Worm (Caenorhabditis elegans): Measurements from ENCODE around the gene elt-3.

elt-3 gene

ce11 chrX:13950620-13951152, 16.0 kb downstream of the elt-3 start:
- peak; percentile 25 for TF ChIP-seq sptf-1 (tag; optimal IDR thresholded peaks at IDR 0.05)
- TF ChIP-seq ztf-11 (tag; optimal IDR thresholded peaks at IDR 0.05) = peak; percentile 22
- no peak for TF ChIP-seq lsy-2 (tag; optimal IDR thresholded peaks at IDR 0.05)
- TF ChIP-seq cnd-1 (tag; optimal IDR thresholded peaks at IDR 0.05) = peak; percentile 42
- TF ChIP-seq pha-4 (tag; optimal IDR thresholded peaks at IDR 0.05) = peak; percentile 32
- TF ChIP-seq ham-2 (GFP tag; optimal IDR thresholded peaks at IDR 0.05) = peak; percentile 98
- peak; percentile 3 for TF ChIP-seq lin-13 (tag; optimal IDR thresholded peaks at IDR 0.05)
- TF ChIP-seq unc-62 (GFP tag; optimal IDR thresholded peaks at IDR 0.05) = peak; percentile 30
- TF ChIP-seq mls-2 (tag; optimal IDR thresholded peaks at IDR 0.05) = peak; percentile 11
- peak; percentile 21 for TF ChIP-seq mep-1 (tag; optimal IDR thresholded peaks at IDR 0.05)
- TF ChIP-seq hlh-1 (tag; optimal IDR thresholded peaks at IDR 0.05) = peak; percentile 87
- TF ChIP-seq sem-2 (GFP tag; optimal IDR thresholded peaks at IDR 0.05) = no peak
- no peak for TF ChIP-seq ceh-43 (GFP tag; optimal IDR thresholded peaks at IDR 0.05)
- TF ChIP-seq unc-120 (tag; optimal IDR thresholded peaks at IDR 0.05; ENCODE audit: poor library complexity, severe bottlenecking) = peak; percentile 86
- peak; percentile 23 for TF ChIP-seq ceh-39 (tag; optimal IDR thresholded peaks at IDR 0.05)
- no peak for TF ChIP-seq bed-3 (GFP tag; optimal IDR thresholded peaks at IDR 0.05)
- no peak for TF ChIP-seq elt-1 (tag; optimal IDR thresholded peaks at IDR 0.05; ENCODE audit: borderline replicate concordance, insufficient read depth)
- TF ChIP-seq drap-1 (GFP tag; optimal IDR thresholded peaks at IDR 0.05) = peak; percentile 12
- TF ChIP-seq nhr-237 (tag; optimal IDR thresholded peaks at IDR 0.05) = peak; percentile 29

ce11 chrX:13952347-13952746, 17.7 kb downstream of the elt-3 start:
- TF ChIP-seq ces-1 (GFP tag; optimal IDR thresholded peaks at IDR 0.05) (no peak), ceh-83 (GFP tag; optimal IDR thresholded peaks at IDR 0.05) (no peak), snpc-4 (tag; optimal IDR thresholded peaks at IDR 0.05) (no peak), ceh-39 (tag; optimal IDR thresholded peaks at IDR 0.05) (no peak), pha-4 (tag; optimal IDR thresholded peaks at IDR 0.05) (no peak), elt-1 (tag; optimal IDR thresholded peaks at IDR 0.05; ENCODE audit: borderline replicate concordance, insufficient read depth) (no peak), hlh-1 (tag; optimal IDR thresholded peaks at IDR 0.05) (no peak)

ce11 chrX:13958451-13958850, 23.8 kb downstream of the elt-3 start:
- TF ChIP-seq ham-2 (GFP tag; optimal IDR thresholded peaks at IDR 0.05) = no peak
- no peak for TF ChIP-seq tbx-8 (GFP tag; optimal IDR thresholded peaks at IDR 0.05)
- no peak for TF ChIP-seq bed-3 (GFP tag; optimal IDR thresholded peaks at IDR 0.05)
- TF ChIP-seq nhr-237 (tag; optimal IDR thresholded peaks at IDR 0.05) = no peak
- no peak for TF ChIP-seq unc-62 (GFP tag; optimal IDR thresholded peaks at IDR 0.05)
- TF ChIP-seq ceh-83 (GFP tag; optimal IDR thresholded peaks at IDR 0.05) = no peak
- TF ChIP-seq M03D4.4 (tag; optimal IDR thresholded peaks at IDR 0.05) = no peak
- no peak for TF ChIP-seq hlh-1 (tag; optimal IDR thresholded peaks at IDR 0.05)
- no peak for TF ChIP-seq lin-32 (GFP tag; optimal IDR thresholded peaks at IDR 0.05)

DNA sequence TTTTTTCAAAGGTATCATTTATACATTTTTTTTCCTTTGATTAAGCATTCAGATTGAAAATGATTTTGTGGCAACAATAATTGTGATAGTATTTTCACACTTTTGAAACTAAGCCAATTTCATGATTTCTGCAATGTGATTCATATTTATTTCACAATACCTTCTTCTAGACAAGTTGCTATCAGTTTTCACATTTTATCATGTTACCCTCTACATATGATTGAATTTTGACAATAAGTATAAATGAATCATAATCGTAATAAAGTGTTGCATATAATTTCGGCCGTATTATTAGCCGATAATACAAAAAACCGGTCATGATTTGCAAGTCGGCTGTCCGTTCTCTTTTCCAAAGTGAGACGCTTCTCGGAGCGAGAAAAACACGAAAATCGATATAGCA, 24.7 kb downstream of the elt-3 start:
- no peak for TF ChIP-seq nhr-28 (tag; optimal IDR thresholded peaks at IDR 0.05)
- no peak for TF ChIP-seq mep-1 (tag; optimal IDR thresholded peaks at IDR 0.05)
- TF ChIP-seq M03D4.4 (tag; optimal IDR thresholded peaks at IDR 0.05) = no peak
- TF ChIP-seq tbx-8 (GFP tag; optimal IDR thresholded peaks at IDR 0.05) = no peak
- no peak for TF ChIP-seq lsy-2 (tag; optimal IDR thresholded peaks at IDR 0.05)
- no peak for TF ChIP-seq ceh-43 (GFP tag; optimal IDR thresholded peaks at IDR 0.05)
- no peak for TF ChIP-seq zip-8 (tag; optimal IDR thresholded peaks at IDR 0.05)
- no peak for TF ChIP-seq sptf-1 (tag; optimal IDR thresholded peaks at IDR 0.05)
- no peak for TF ChIP-seq nhr-12 (tag; optimal IDR thresholded peaks at IDR 0.05)
- no peak for TF ChIP-seq drap-1 (GFP tag; optimal IDR thresholded peaks at IDR 0.05)
- no peak for TF ChIP-seq bed-3 (GFP tag; optimal IDR thresholded peaks at IDR 0.05)
- TF ChIP-seq blmp-1 (tag; optimal IDR thresholded peaks at IDR 0.05) = no peak
- no peak for TF ChIP-seq lin-32 (GFP tag; optimal IDR thresholded peaks at IDR 0.05)
- no peak for TF ChIP-seq unc-120 (tag; optimal IDR thresholded peaks at IDR 0.05; ENCODE audit: poor library complexity, severe bottlenecking)
- no peak for TF ChIP-seq flh-1 (GFP tag; optimal IDR thresholded peaks at IDR 0.05)

ce11 chrX:13959849-13960248, 25.2 kb downstream of the elt-3 start, which contains the start of gene syx-2:
TSS of gene syx-2 (plus strand) at chrX:13960149.
- no peak for TF ChIP-seq lin-13 (tag; optimal IDR thresholded peaks at IDR 0.05)
- TF ChIP-seq ham-2 (GFP tag; optimal IDR thresholded peaks at IDR 0.05) = no peak
- TF ChIP-seq nhr-28 (tag; optimal IDR thresholded peaks at IDR 0.05) = no peak
- no peak for TF ChIP-seq nhr-12 (tag; optimal IDR thresholded peaks at IDR 0.05)
- TF ChIP-seq sem-2 (GFP tag; optimal IDR thresholded peaks at IDR 0.05) = no peak
